Fruit fly (Drosophila melanogaster) whole organism, larva: ENCODE results near the gene Hmgcr.

Experiments used
- noc ChIP-seq: fragments of 200-800 bp; sonication (Bioruptor generic); optimal IDR thresholded peaks from 3 replicates; lab custom pipeline; 2019; ENCODE audit warnings: missing biosample characterization, mild to moderate bottlenecking, missing genetic modification characterization, moderate library complexity

The Hmgcr gene

DNA sequence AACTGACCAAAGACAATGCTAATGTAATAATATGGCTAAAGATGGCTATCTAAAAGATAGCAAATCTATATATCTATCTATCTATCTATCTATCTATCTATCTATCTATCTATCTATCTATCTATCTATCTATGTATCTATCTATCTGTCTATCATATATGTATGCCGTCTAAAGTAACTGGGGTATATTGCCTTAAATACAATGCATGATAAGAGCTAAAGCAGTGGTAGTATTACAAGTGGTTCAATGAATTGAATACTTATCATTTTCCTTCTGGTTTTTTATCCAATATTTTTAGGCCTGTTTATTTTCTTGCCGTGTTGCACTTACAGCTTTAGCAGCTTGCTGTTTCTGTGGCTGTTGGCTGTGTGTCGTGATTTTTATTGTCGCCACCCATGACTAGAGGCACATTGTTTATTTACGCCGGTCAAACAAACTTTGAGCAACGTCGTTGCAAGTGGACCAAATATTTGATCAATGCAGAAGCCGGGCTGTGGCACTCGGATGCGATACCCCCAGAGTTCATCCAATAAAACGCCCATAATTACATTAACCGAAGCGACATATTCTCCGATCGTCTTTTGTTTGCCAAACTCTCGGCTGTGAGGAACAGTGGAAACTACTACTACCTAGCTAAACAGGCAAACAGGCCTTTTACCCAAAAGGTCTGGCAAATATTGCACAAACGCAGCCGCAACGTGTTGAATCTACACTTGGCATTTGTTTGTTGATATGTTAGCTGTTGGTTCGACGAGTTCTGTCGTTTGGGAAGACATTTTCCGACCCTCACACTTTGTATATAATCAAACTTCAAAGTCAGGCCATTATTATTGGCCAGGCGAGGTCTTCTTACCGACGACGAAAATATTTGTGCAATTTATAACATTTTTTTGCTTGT is 4.8 kb downstream of the Hmgcr start:
- no peak for TF ChIP-seq noc

DNA sequence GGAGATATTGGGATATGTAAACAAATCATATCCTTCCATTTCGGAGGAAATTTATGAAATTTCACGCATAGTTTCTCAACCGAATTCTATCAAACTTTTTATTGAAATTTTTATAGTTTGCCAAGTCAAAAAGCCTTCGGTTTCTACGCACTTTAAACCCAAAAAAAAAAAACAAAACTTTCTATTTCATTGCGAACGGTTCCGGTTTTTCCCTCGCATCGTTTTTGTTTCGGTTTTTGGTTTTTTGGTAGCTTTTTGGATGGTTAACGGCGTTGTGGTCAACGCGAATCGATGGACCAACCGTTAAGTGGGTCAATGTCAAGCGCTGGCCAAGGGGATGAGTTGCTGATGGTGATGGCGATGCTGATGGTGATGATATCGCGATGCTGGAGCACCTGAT is 7.8 kb downstream of the Hmgcr start:
- TF ChIP-seq noc: no peak

DNA sequence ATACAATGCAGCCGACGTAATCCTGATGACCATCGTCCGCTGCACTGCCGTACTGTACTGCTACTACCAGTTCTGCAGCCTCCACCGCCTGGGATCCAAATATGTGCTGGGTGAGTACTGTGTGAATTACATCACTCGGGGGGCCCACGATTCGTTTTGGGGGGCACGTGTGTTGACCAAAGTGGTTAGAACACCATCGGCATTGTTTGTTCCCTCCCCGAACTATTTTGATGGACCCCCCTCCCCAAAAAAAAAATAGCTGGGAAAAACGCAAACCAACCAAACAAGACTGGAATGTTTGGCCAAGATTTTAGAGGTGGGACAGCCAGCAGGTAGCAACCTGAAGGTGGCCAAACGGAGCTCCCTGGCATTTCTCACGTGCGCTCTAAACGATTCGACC is 14.3 kb downstream of the Hmgcr start:
- TF ChIP-seq noc: no peak

DNA sequence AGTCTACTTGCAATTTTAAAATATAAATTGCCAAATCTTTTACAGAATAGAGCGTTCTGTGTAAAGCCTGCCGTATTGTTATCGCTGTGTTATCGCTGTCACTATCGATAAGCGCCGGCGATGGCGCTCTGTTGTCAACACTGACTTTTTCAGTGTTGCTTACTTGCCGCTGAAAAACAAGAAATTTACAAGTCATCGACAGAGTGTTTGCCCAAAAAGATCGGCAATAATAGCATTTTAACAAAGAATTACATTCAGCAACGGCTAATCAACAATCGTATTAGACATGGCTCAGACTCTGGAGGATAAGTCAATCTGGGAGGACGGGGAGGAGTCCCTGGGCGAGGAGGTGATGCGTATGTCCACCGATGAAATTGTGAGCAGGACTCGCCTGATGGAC is 19.6 kb downstream of the Hmgcr start, which contains the start of the genes RanBP3 and Rpt5:
TSS of gene RanBP3 (minus strand) at position 107 of the 400 bp plus-strand sequence.
TSS of gene Rpt5 (plus strand) at position 149 of the 400 bp plus-strand sequence.
- TF ChIP-seq noc: peak; percentile 64

DNA sequence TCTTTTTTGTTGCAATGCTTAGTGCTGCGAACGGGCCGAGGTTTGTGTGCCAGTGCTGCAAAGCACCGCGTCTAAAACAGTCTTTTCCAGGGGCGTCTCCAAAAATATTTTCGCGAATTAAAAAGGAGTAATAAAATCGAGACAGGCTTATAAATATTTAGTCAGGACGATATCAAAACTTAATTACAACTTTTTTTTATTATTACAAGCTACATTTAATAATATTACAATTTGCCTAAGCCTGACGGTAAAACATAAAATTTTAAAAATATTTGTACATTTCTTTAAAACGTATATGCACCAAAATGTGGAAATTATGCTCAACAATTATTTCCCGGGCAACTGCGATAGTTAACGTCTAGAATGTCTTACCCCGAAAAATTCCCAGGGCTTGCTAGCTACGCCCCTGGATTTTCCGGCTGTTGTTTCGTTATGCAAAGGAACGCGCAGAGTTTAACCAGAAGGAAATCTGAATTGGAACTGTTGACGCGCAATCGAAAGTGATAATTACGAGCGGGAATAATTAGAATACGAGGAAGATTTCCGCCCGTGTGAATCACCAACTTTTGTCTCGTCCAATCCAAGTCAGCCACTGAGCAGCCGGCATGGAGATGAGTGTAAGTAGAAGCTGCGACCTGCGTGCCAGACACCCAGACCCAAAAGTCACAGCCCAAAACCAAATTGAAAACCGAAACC is 24.9 kb downstream of the Hmgcr start, which contains the start of the genes PTPMT1 and Hrd3:
TSS of gene PTPMT1 (plus strand) at position 428 of the 696 bp plus-strand sequence.
TSS of gene Hrd3 (minus strand) at position 646 of the 696 bp plus-strand sequence.
- peak; percentile 99 for TF ChIP-seq noc

DNA sequence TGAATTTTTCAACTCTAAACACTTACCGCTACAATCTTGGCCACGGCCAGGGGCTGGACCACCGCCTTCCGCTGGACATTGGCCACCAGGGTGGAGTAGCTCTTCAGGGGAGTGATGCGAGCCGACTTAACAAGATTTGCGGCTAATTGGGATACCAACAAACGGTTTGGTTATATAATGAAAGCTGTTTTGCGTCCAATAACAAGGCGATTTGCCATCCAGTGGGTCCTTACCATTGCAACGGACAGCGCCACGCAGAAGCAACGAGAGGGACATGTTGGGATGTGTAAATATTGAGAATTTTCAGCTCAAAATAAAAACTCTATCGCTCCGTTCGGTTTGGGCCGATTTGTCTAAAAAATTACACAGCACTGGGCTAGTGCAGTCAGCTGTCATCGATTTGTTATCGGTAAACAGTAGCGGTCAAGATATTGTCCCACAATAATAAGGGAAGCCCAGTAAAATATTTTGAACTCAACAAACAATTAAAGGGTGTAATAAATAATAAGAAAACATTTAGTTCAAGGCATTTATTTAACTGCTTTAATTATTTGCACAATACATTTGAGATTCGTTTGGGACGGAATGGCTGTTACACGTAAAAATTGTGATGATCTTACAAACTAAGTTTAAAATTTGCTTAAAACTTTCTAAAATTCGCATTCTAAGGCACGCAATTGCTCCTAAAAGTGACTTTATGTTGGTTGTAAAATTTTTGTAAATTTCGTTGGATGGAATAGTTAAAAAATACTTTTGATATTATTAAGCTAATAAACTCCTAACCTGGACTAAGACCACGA is 27.3 kb downstream of the Hmgcr start, which contains the start of gene SdhD:
TSS of gene SdhD (minus strand) at position 382 of the 800 bp plus-strand sequence.
- TF ChIP-seq noc: peak; percentile 7

DNA sequence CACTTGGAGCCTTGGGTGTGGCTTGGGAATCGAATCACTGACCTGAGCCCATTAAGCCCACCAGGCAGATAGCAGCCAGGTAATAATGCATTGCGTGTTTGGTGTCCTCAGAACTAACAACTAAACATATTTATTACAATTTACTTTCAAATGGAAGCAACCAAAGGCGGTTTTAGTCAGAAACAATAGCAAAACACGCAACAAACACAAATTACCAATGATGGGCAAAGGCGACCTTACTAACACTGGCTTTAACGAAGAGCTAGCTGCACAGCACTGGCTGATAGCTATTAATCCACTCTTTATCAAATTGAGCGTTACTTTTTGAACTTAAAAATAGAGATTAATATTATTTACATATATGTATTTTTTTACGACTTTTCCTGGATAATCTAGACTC is 29.9 kb downstream of the Hmgcr start, which contains the start of gene udt:
TSS of gene udt (minus strand) at position 249 of the 400 bp plus-strand sequence.
- no peak for TF ChIP-seq noc

DNA sequence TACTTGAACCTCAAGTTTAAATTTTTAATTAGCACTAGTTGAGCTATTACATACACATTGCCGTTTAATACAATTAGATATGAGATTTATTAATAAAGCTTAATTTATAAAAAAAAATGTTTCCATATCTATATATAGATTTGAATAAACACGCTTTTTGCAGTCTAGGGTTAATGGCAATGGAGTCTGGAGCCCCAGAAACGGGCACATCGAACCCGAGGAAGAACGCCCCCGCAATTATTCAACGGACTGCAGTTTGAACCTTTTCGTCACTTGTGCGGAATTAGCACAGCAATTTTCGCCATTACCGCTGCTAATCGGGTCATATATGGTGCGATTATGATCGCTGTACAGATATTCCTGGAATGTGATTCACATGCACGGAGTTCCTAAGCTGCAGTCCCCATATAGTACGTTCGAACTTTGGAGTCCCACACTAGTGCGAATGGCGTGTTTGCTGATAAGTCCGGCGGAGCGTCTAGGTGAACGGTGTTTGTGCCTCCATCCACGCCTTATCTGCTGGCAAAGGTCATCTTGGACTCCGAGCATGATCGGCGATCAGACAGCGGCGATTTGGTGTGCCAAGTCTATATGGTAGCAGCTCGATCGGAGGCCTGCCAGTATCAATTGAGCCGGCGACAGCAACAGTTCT is 30.6 kb downstream of the Hmgcr start, which contains the start of gene Lsd-1:
TSS of gene Lsd-1 (plus strand) at position 236 of the 652 bp plus-strand sequence.
- peak; percentile 31 for TF ChIP-seq noc

DNA sequence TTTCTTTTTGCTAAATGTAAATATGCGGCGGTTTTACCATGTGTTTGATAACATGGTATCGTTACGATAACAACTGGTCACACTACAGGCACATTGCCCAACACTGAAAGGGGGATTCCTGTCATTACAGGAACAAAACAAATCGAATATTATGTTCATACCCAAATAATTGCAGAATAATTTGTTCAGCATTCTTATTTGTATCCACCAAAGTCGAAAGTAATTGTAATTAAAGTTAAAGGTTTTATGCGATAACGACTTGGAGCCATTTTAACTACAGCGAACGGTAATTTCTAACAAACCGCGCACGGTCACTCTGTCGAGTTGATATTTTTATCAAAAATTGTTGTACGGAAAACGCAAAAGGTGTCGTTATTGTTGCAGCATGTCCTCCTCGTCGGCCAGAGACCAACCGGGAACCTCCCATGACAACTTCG is 34.3 kb downstream of the Hmgcr start, which contains the start of the genes CG10214 and CG10375:
TSS of gene CG10214 (minus strand) at position 72 of the 437 bp plus-strand sequence.
TSS of gene CG10375 (plus strand) at position 296 of the 437 bp plus-strand sequence.
- peak; percentile 69 for TF ChIP-seq noc

DNA sequence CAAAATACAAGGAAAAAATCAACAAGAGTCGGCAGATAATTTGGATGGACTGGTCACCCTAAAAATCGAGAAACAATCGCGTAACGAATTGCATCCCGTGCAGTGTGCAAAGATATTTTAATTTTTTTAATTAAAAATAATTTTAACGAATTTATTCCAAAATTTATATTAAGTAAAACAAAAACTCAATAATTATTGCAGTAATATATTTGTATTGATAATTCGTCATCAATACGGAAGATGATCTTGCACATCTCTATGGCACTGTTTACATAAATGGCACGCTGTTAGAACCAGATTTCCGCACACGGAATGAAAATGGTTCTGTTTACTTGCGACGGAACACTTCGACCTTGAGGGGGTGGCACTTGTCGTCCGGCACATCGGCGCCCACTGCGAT is 39.7 kb downstream of the Hmgcr start, which contains the start of gene tst:
TSS of gene tst (minus strand) at position 52 of the 400 bp plus-strand sequence.
- TF ChIP-seq noc: peak; percentile 90

DNA sequence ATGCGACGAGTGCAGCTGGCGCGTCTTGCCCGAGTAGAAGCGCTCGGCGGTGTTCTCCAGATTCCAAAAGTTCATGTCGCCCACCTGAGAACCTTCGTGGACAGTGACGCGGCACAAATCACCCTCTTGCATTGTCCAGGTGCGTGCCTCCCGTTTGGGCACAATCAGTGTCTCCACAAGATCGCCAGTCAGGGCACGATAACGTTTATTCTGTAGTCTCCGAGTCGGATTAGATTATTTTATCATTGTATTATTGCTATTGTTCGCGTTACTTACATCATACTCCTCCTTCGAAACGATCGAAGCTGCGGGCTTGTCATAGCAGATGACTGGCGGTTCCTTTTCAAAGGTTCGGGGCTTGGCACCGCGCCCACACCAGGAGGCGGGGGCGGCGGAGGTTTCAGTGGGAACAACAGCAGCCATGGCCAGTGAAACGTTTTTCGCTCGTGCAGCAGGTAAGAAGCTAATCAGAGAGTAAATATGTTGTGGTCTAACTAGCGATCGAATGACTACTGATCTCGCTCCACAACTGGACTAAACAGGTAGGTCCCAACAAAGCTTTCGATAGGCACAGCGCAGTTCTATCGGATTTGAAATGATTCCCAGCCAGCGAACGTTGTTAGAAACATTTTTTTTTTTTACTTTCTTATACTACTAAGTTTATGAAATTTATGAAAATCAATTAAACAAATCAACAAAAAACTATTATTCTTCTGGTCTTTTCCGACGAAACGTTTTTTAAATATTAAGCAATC is 40.7 kb downstream of the Hmgcr start, which contains the start of gene CG10208:
TSS of gene CG10208 (minus strand) at position 518 of the 755 bp plus-strand sequence.
- peak; percentile 39 for TF ChIP-seq noc

DNA sequence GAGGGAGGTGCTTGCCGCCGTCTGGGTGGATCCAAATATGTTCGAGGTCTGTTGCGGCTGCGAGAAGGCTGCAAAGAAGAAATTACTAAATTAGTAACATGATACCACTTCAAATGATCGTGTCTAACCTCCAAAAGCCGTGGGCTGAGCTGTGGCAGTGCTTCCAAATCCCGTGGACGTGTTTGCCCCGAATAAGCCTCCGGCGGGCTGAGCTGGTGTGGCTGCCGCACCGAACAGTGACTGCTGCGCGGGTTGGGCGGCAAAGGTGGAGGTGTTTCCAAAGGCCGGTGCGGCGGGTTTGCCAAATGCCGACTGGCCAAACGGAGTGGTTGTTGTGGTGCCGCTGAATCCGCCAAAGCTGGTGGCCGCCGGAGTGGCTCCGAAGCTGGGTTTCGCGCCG is 47.6 kb downstream of the Hmgcr start:
- no peak for TF ChIP-seq noc

DNA sequence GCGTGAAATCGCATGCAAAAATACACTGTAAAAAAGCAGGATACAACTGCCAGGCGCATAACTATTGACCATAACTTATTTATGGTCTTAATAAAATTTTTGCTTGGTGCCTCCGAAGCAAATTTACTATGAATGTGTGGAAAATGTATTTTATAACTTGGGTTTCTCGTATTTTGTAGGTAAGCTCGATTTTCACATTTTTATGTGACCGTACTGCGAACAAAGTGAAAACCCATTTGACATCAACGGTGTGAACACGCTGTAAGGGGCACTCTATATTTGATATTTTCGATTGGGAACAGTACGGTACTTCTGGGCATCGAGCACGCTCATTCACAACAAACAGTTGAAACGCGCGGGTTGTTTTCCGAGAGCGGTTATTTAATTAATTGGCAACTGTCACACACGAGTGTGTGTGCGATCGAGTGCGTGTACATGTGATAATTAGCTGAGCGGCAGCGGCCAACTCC is 48.4 kb downstream of the Hmgcr start, which contains the start of the genes Nup98-96 and mbc:
TSS of gene Nup98-96 (minus strand) at position 156 of the 470 bp plus-strand sequence.
TSS of gene mbc (plus strand) at position 300 of the 470 bp plus-strand sequence.
- peak; percentile 80 for TF ChIP-seq noc
